Fruit fly (Drosophila melanogaster) whole organism, larva: ENCODE measurements around the gene HP4.

ENCODE experiments used
- noc ChIP-seq: fragments of 200-800 bp; sonication (Bioruptor generic); optimal IDR thresholded peaks from 3 replicates; lab custom pipeline; 2019; ENCODE audit warnings: missing biosample characterization, mild to moderate bottlenecking, missing genetic modification characterization, moderate library complexity

The HP4 gene

dm6 chr3L:7960707-7961695, 15.0 kb downstream of the HP4 start:
- peak; percentile 97 for TF ChIP-seq noc (tag; lab: Kevin White, UChicago)

dm6 chr3L:7958590-7959180, 17.3 kb downstream of the HP4 start:
- TF ChIP-seq noc (tag; lab: Kevin White, UChicago), result no peak

dm6 chr3L:7958083-7958482, 17.9 kb downstream of the HP4 start:
- no peak for TF ChIP-seq noc (tag; lab: Kevin White, UChicago)

DNA sequence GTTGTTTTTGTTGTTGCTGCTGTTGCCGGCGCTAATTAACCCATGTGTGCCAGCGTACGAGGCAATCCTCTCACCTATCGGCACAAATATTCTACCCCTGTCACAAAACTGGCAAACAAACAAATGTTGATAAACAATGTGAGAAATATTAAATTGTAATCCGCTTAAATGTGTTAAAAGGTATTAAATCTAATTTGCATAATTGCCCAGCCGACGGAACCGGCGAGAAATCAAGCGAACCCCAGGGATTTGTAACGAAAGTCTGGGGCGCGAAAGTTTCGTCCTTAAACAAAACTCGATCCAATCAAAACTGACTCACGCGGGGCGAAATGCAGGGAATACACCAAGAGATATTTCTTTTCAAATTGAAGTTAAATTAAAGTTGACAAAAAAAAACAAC, 19.2 kb downstream of the HP4 start:
- TF ChIP-seq noc (tag; lab: Kevin White, UChicago), result no peak

DNA sequence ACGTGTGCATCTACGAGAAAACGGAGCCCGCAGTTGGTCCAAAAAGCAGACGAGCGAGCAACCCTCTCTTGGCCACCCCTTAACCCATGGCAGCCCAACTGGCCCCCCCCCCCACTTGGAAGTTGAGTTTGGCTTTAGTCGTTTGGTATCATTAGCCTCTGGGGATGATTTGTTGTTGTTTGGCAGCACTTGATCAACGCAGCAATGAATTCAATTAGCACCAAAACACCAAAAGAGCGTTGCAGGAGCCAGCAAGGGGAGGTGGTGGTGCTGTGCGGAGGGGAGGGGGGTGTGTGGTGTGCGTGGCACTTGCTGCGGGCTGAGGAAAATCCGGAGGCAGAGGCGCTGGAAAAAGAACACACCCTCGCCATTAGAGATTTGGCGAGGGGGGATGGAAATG, 21.0 kb downstream of the HP4 start:
- TF ChIP-seq noc (tag; lab: Kevin White, UChicago), result no peak

DNA sequence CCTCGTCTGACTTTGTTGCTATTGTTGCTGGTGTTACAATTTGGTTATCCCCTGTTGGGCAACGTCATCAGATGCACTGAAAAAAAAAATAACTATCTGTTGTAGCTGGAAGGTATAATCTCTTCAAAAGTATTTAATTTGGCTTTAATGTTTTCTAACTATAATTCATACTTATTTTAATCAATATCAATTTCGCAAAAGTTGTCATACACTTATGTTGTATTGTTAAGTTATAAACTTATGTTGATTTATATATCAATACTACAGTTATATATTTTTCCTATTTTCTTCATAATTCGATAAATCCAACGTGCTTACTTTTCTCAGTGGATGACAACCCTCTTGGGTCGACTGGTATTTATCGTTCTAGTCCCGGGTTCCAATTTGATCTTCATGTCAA, 22.2 kb downstream of the HP4 start:
- TF ChIP-seq noc (tag; lab: Kevin White, UChicago), result no peak

DNA sequence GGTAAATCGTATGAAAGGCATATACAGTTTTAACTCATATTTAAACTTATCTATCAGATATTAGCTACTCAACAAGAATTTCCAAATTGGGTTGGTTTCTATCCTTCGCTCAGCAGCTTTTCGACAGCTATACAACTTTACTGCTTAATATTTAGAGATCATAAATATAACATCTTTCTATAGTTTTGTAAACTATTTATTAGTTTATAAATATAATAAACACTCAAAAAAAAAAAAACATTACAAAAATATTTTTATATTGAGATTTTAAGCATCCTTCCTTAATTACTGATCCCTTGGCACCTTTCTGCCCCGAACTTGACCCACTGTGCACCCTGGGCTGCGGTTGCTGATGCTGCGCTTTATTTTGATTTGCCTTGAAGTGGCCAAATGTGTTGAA, 23.0 kb downstream of the HP4 start:
- no peak for TF ChIP-seq noc (tag; lab: Kevin White, UChicago)

DNA sequence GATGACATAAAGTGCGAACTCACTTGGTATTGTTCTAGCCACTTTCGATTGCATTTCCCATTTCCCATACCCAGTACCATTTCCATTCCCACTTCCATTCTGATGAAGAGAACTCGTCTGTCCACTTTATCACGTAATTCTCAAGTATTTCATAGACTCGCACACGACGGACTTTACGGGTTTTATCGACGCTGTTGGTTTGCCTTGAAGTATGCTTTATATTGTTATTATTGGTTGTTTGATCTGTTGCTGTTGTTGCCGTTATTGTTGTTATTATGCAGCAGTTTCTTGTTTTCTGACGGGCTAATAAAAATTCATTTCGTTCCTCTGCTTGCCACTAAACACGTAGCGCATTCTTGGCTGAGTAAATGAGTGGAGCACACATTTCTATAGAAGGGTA, 23.4 kb downstream of the HP4 start:
- no peak for TF ChIP-seq noc (tag; lab: Kevin White, UChicago)

dm6 chr3L:7951841-7952240, 24.1 kb downstream of the HP4 start:
- TF ChIP-seq noc (tag; lab: Kevin White, UChicago), result peak; percentile 98

- no peak for TF ChIP-seq noc (tag; lab: Kevin White, UChicago)
These were observed 26.2 kb downstream of the HP4 start for dm6 chr3L:7949778-7950177.

- TF ChIP-seq noc (tag; lab: Kevin White, UChicago), result peak; percentile 63
These were observed 28.1 kb downstream of the HP4 start, which contains the start of gene exex for dm6 chr3L:7947880-7948286. Gene exex (plus strand): TSS chr3L:7948186.

- no peak for TF ChIP-seq noc (tag; lab: Kevin White, UChicago)
These were observed 29.7 kb downstream of the HP4 start, which contains the start of gene CG43880 for dm6 chr3L:7946222-7946621. Gene CG43880 (minus strand): TSS chr3L:7946322.

DNA sequence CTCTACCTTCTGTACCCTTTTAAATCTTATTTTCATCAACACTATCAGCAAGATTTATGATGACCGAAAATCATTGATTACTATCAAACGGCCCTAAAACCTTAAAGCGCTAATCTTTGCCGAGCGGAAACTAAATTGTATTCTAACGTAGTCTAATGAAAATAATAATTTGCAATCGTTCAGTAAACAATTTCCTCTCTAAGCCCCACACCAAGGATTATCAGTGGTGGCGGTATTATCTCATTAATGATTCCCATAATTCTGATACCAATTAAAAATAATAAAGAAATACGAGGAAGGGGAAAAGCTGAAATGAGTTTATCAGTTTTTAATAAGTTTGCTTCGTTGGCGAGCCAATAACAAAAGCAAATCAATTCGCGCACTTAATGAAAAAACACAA, 32.0 kb downstream of the HP4 start:
- peak; percentile 4 for TF ChIP-seq noc (tag; lab: Kevin White, UChicago)

DNA sequence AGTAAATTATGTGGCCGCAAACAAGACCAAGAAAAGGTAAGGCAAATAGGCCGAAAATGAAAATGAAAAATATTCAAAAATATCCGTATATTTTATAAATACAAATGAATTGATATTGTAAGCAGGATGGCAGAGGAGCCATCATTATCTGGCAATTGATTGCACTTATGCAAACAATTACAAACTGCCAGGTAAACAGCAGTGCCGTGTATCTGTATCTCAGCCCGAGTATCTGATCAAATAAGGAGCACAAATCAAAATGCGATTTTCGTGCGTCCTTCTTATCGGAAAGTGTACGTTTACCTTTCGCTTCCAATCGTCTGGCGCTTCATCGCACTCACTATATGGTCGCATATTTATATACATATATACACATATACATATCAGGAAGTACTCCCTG, 32.9 kb downstream of the HP4 start:
- TF ChIP-seq noc (tag; lab: Kevin White, UChicago), result no peak

DNA sequence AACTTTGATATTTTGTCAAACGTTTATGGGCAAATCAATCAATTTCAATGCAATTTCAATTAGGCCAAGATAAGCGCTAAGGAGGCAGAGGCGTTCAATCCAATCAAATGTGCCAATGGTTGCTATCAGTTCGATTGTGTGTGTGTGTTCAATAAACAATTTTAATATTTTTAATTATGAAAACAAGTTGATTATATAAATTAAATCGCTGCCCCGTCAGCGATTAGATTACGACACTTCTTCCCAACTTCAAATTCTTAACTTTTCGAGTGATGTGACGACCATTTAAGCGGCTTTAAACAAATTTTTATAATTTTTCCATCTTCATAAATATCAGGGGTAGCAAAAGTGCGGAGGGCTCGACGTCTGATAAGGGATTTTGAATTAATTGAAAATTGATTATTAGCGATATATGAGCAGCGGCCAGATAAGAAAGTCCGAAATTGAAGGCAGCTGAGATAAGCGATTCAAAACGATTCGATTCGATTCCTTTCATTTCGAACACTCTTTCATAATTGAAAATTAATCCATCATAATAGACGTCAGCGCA, 33.5 kb downstream of the HP4 start:
- peak; percentile 91 for TF ChIP-seq noc (tag; lab: Kevin White, UChicago)

dm6 chr3L:7941514-7941913, 34.4 kb downstream of the HP4 start:
- no peak for TF ChIP-seq noc (tag; lab: Kevin White, UChicago)
